Worm (Caenorhabditis elegans): ENCODE results near the gene hadb-1.

hadb-1 gene

ce11 chrIII:8689655-8690054 is 1.4 kb upstream of the hadb-1 start, which contains the start of gene B0303.4 (continued):
- TF ChIP-seq ceh-82 (tag; optimal IDR thresholded peaks at IDR 0.05) (peak in 1 of 3 experiments; percentile 33), nhr-20 (tag; optimal IDR thresholded peaks at IDR 0.05) (peak; percentile 52), egl-13 (tag; optimal IDR thresholded peaks at IDR 0.05) (no peak), fkh-8 (tag; optimal IDR thresholded peaks at IDR 0.05) (peak; percentile 51), mab-9 (GFP tag; IDR thresholded peaks at IDR 0.05) (no peak), lin-35 (GFP tag; optimal IDR thresholded peaks at IDR 0.05) (peak; percentile 68 to 76)

- TF ChIP-seq nhr-90 (tag; optimal IDR thresholded peaks at IDR 0.05; ENCODE audit: poor library complexity) (no peak), tlp-1 (tag; optimal IDR thresholded peaks at IDR 0.05) (no peak), ztf-11 (tag; optimal IDR thresholded peaks at IDR 0.05) (no peak), lin-15B (tag; optimal IDR thresholded peaks at IDR 0.05) (no peak), C04F5.9 (tag; optimal IDR thresholded peaks at IDR 0.05) (no peak), nhr-11 (tag; optimal IDR thresholded peaks at IDR 0.05) (no peak), fkh-10 (GFP tag; optimal IDR thresholded peaks at IDR 0.05) (no peak), xbp-1 (tag; optimal IDR thresholded peaks at IDR 0.05) (no peak), unc-98 (GFP tag; IDR thresholded peaks at IDR 0.05) (no peak), pag-3 (tag; optimal IDR thresholded peaks at IDR 0.05; ENCODE audit: borderline replicate concordance, insufficient read depth) (no peak), fkh-8 (tag; optimal IDR thresholded peaks at IDR 0.05) (no peak), nhr-71 (tag; optimal IDR thresholded peaks at IDR 0.05) (no peak)
Observed at ce11 chrIII:8689143-8689542, 855 bp upstream of the hadb-1 start.

ce11 chrIII:8685590-8686240 is 2.6 kb downstream of the hadb-1 start:
- TF ChIP-seq lsy-2 (tag; optimal IDR thresholded peaks at IDR 0.05) (no peak), mdl-1 (tag; optimal IDR thresholded peaks at IDR 0.05) (no peak), pag-3 (tag; optimal IDR thresholded peaks at IDR 0.05; ENCODE audit: borderline replicate concordance, insufficient read depth) (no peak), unc-86 (tag; optimal IDR thresholded peaks at IDR 0.05) (no peak), nhr-71 (tag; optimal IDR thresholded peaks at IDR 0.05) (no peak), lin-35 (GFP tag; optimal IDR thresholded peaks at IDR 0.05) (no peak), zip-4 (GFP tag; optimal IDR thresholded peaks at IDR 0.05) (no peak), nhr-28 (tag; optimal IDR thresholded peaks at IDR 0.05) (no peak), ceh-82 (tag; optimal IDR thresholded peaks at IDR 0.05) (no peak), skn-1 (tag; optimal IDR thresholded peaks at IDR 0.05) (no peak), fkh-10 (GFP tag; optimal IDR thresholded peaks at IDR 0.05) (no peak), hlh-17 (GFP tag; optimal IDR thresholded peaks at IDR 0.05; ENCODE audit: borderline replicate concordance) (no peak), aly-2 (tag; optimal IDR thresholded peaks at IDR 0.05) (no peak), isw-1 (GFP tag; IDR thresholded peaks at IDR 0.05) (no peak), jun-1 (tag; optimal IDR thresholded peaks at IDR 0.05) (no peak), sox-4 (tag; optimal IDR thresholded peaks at IDR 0.05) (no peak), unc-30 (tag; optimal IDR thresholded peaks at IDR 0.05) (no peak)

- TF ChIP-seq rnt-1 (tag; optimal IDR thresholded peaks at IDR 0.05) (peak; percentile 57), snu-23 (GFP tag; optimal IDR thresholded peaks at IDR 0.05) (peak; percentile 12), dpl-1 (GFP tag; optimal IDR thresholded peaks at IDR 0.05) (no peak), nhr-71 (tag; optimal IDR thresholded peaks at IDR 0.05) (peak; percentile 36), sox-4 (tag; optimal IDR thresholded peaks at IDR 0.05) (no peak), efl-1 (optimal IDR thresholded peaks at IDR 0.05) (peak in 1 of 2 experiments; percentile 10), efl-1 (GFP tag; optimal IDR thresholded peaks at IDR 0.05 in 1 of 2) (no peak), skn-1 (tag; optimal IDR thresholded peaks at IDR 0.05) (no peak), xbp-1 (tag; optimal IDR thresholded peaks at IDR 0.05) (no peak), unc-98 (GFP tag; IDR thresholded peaks at IDR 0.05) (no peak), lin-14 (GFP tag; optimal IDR thresholded peaks at IDR 0.05) (peak; percentile 59), nhr-84 (tag; optimal IDR thresholded peaks at IDR 0.05) (no peak)
Observed at ce11 chrIII:8684421-8684820, 3.9 kb downstream of the hadb-1 start, which contains the start of gene anmt-1. Gene anmt-1 (plus strand): TSS chrIII:8684808.

All from whole organism, L1 larva.